Worm (Caenorhabditis elegans) whole organism, L2 larva: ENCODE results near the gene fbxa-166.
"Not testable (repeated sequence)": the region's sequence is repeated elsewhere in the genome, so short reads cannot be mapped to it uniquely, and the experiment has no call there.

Source experiments
- R02D3.7 ChIP-seq: fragments of 150-350 bp; optimal IDR thresholded peaks from 2 replicates; lab custom pipeline; 2014; ENCODE audit warnings: missing biosample characterization, missing genetic modification characterization
- mdl-1 ChIP-seq, 2 experiments: fragments of 150-350 bp in 1 of 2; sonication (generic microtip) in 1 of 2; optimal IDR thresholded peaks; 2 replicates each; lab custom pipeline; 2017; ENCODE audit warnings: missing biosample characterization in 2 of 2, missing genetic modification characterization in 2 of 2

DNA sequence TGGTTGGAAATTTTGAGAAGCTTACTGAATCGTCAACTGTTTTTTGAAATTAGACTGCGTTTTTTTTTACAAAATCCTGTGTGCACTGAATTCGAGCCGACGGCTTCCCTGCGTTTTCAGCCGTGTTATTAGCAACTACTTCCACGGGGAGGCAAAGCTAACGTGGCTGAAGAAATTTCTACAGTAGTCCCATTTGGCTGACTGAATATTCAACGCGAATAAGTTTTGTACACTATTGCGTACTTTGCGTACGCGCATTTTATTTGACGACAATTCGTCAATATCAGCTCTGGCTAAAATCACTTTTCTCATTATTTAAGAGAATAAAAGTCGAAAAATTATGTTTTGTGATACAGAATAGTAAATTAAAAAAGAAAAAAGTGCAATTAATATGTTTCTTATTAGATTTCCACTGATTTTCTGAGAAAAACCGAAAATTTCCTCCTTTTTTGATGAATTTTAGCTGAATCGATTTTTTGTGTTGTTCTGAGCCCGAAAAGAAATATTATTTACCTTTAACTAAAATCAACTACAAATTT is 42.5 kb upstream of the fbxa-166 start:
- not testable (repeated sequence) for TF ChIP-seq R02D3.7 (tag; lab: Kevin White, UChicago); mdl-1 (tag; optimal IDR thresholded peaks at IDR 0.05; lab: Kevin White, UChicago)
